Worm (Caenorhabditis elegans): Measurements from ENCODE around the gene srh-135.

The srh-135 gene

ce11 chrII:10261261-10261660, 34.3 kb upstream of the srh-135 start:
- TF ChIP-seq B0261.1 (tag; optimal IDR thresholded peaks at IDR 0.05) (no peak), lin-26 (GFP tag; IDR thresholded peaks at IDR 0.05) (no peak), sea-2 (GFP tag; IDR thresholded peaks at IDR 0.05) (no peak), ztf-26 (tag; optimal IDR thresholded peaks at IDR 0.05) (no peak), bed-1 (GFP tag; IDR thresholded peaks at IDR 0.05) (no peak), ceh-91 (GFP tag; IDR thresholded peaks at IDR 0.05) (no peak), aptf-2 (GFP tag; conservative IDR thresholded peaks at IDR 0.05) (no peak), ccch-3 (GFP tag; optimal IDR thresholded peaks at IDR 0.05) (no peak)

- TF ChIP-seq B0019.2 (GFP tag; conservative IDR thresholded peaks at IDR 0.05) (no peak), zim-3 (tag; optimal IDR thresholded peaks at IDR 0.05) (no peak), bed-1 (GFP tag; IDR thresholded peaks at IDR 0.05) (no peak), F52B5.7 (tag; optimal IDR thresholded peaks at IDR 0.05) (no peak), hmg-1.2 (GFP tag; IDR thresholded peaks at IDR 0.05) (no peak), nfya-1 (tag; optimal IDR thresholded peaks at IDR 0.05; ENCODE audit: borderline replicate concordance, insufficient read depth) (no peak), nhr-90 (tag; optimal IDR thresholded peaks at IDR 0.05) (no peak), K12H6.12 (tag; optimal IDR thresholded peaks at IDR 0.05) (no peak), snpc-1.3 (tag; optimal IDR thresholded peaks at IDR 0.05; ENCODE audit: insufficient read depth) (no peak), madf-6 (GFP tag; IDR thresholded peaks at IDR 0.05) (no peak), D2030.7 (GFP tag; IDR thresholded peaks at IDR 0.05) (no peak), chd-7 (tag; optimal IDR thresholded peaks at IDR 0.05) (no peak), K11D2.4 (GFP tag; IDR thresholded peaks at IDR 0.05) (no peak), nhr-27 (tag; optimal IDR thresholded peaks at IDR 0.05) (no peak)
Measured at ce11 chrII:10252048-10252447, 25.1 kb upstream of the srh-135 start.

ce11 chrII:10250966-10251365, 24.0 kb upstream of the srh-135 start, which contains the start of gene F54B3.1:
F54B3.1 (plus strand) TSS chrII:10251266.
- TF ChIP-seq snpc-3.4 (tag; optimal IDR thresholded peaks at IDR 0.05) (peak; percentile 6), ceh-40 (GFP tag; IDR thresholded peaks at IDR 0.05) (no peak), hrde-1 (tag; optimal IDR thresholded peaks at IDR 0.05; ENCODE audit: borderline replicate concordance) (no peak), tbx-9 (tag; optimal IDR thresholded peaks at IDR 0.05; ENCODE audit: borderline replicate concordance) (no peak), bed-1 (GFP tag; IDR thresholded peaks at IDR 0.05) (no peak), nhr-80 (tag; optimal IDR thresholded peaks at IDR 0.05) (no peak), hmg-1.2 (GFP tag; IDR thresholded peaks at IDR 0.05) (no peak), T26A5.8 (tag; optimal IDR thresholded peaks at IDR 0.05) (no peak)

- TF ChIP-seq tlf-1 (GFP tag; optimal IDR thresholded peaks at IDR 0.05): peak; percentile 65
- peak; percentile 68 for TF ChIP-seq efl-1 (GFP tag; optimal IDR thresholded peaks at IDR 0.05)
- no peak for TF ChIP-seq sptf-2 (GFP tag; optimal IDR thresholded peaks at IDR 0.05)
- no peak for TF ChIP-seq fkh-3 (tag; optimal IDR thresholded peaks at IDR 0.05)
- TF ChIP-seq K12H6.12 (tag; optimal IDR thresholded peaks at IDR 0.05): peak; percentile 79
- peak; percentile 93 for TF ChIP-seq ztf-6 (GFP tag; IDR thresholded peaks at IDR 0.05)
- peak; percentile 98 for TF ChIP-seq dox-1 (GFP tag; IDR thresholded peaks at IDR 0.05)
- no peak for TF ChIP-seq rpc-1 (optimal IDR thresholded peaks at IDR 0.05)
- TF ChIP-seq rpc-1 (tag; optimal IDR thresholded peaks at IDR 0.05): no peak
- TF ChIP-seq nfya-1 (tag; optimal IDR thresholded peaks at IDR 0.05; ENCODE audit: borderline replicate concordance, insufficient read depth): no peak
- TF ChIP-seq nhr-90 (tag; optimal IDR thresholded peaks at IDR 0.05): peak; percentile 37
- peak; percentile 93 for TF ChIP-seq ceh-91 (GFP tag; IDR thresholded peaks at IDR 0.05)
- TF ChIP-seq aptf-3 (GFP tag; IDR thresholded peaks at IDR 0.05): no peak
- peak; percentile 90 for TF ChIP-seq C17E4.6 (GFP tag; IDR thresholded peaks at IDR 0.05)
- TF ChIP-seq dpff-1 (tag; optimal IDR thresholded peaks at IDR 0.05): no peak
- TF ChIP-seq rec-8 (tag; optimal IDR thresholded peaks at IDR 0.05): peak; percentile 23 to 49
- peak; percentile 83 for TF ChIP-seq egl-18 (GFP tag; IDR thresholded peaks at IDR 0.05)
- peak; percentile 62; the same call in 1 of the 2 replicates for TF ChIP-seq Y56A3A.18 (GFP tag; IDR thresholded peaks at IDR 0.05)
- TF ChIP-seq cebp-1 (GFP tag; IDR thresholded peaks at IDR 0.05): peak; percentile 89
- peak; percentile 86 for TF ChIP-seq cebp-1 (tag; optimal IDR thresholded peaks at IDR 0.05)
- TF ChIP-seq cebp-2 (GFP tag; IDR thresholded peaks at IDR 0.05): peak; percentile 68; the same call in 1 of the 2 replicates
Measured at ce11 chrII:10248355-10249041, 21.6 kb upstream of the srh-135 start, which contains the start of gene atad-3. atad-3 (plus strand) TSS chrII:10248991.
